Worm (Caenorhabditis elegans): Measurements from ENCODE around the gene mrps-12.
A peak's percentile ranks its signal among the peaks of the same experiment; 100 is the strongest.

The mrps-12 gene

DNA sequence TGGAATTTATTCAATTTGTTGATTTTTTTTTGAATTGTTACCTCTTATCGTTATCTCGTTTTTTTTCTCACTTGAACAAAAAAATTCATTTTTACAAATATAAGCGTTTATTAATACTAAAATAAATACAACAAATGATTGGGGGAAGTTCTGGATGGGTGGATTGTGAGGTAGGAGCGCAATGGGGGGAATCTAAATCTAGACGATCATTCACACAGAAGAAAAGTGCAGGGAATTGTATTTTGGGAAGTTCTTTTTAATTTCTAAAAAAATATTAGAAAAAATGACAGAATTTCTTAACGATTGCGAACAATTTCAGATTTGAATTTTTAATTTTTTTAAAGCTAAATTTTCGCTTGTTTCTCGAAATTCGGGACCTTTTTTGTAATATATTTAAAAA, 3.6 kb downstream of the mrps-12 start:
- TF ChIP-seq ttx-3 (tag; optimal IDR thresholded peaks at IDR 0.05) (no peak), nfya-1 (tag; optimal IDR thresholded peaks at IDR 0.05) (no peak), rnt-1 (tag; optimal IDR thresholded peaks at IDR 0.05) (no peak), lin-11 (tag; optimal IDR thresholded peaks at IDR 0.05) (no peak), sox-2 (GFP tag; IDR thresholded peaks at IDR 0.05) (no peak), ceh-9 (tag; optimal IDR thresholded peaks at IDR 0.05) (no peak), pat-9 (tag; optimal IDR thresholded peaks at IDR 0.05) (no peak), pqm-1 (tag; optimal IDR thresholded peaks at IDR 0.05) (no peak), hlh-13 (GFP tag; optimal IDR thresholded peaks at IDR 0.05) (no peak), ets-4 (tag; optimal IDR thresholded peaks at IDR 0.05) (no peak), eyg-1 (tag; optimal IDR thresholded peaks at IDR 0.05) (no peak), unc-86 (tag; optimal IDR thresholded peaks at IDR 0.05) (no peak), madf-2 (tag; optimal IDR thresholded peaks at IDR 0.05) (no peak), sdc-2 (tag; optimal IDR thresholded peaks at IDR 0.05) (no peak), ahr-1 (tag; optimal IDR thresholded peaks at IDR 0.05) (no peak), pax-1 (tag; optimal IDR thresholded peaks at IDR 0.05) (no peak), ceh-48 (tag; optimal IDR thresholded peaks at IDR 0.05) (no peak), dve-1 (tag; optimal IDR thresholded peaks at IDR 0.05) (no peak)

ce11 chrV:20845524-20846208, 7.8 kb downstream of the mrps-12 start, which contains the start of the genes F31D4.2 and fkb-6:
TSS of gene F31D4.2 (minus strand) at chrV:20845546.
TSS of gene fkb-6 (plus strand) at chrV:20846158.
- TF ChIP-seq unc-55 (GFP tag; optimal IDR thresholded peaks at IDR 0.05) (peak; percentile 63), hlh-30 (tag; optimal IDR thresholded peaks at IDR 0.05; ENCODE audit: insufficient read depth) (peak; percentile 22), ceh-34 (tag; optimal IDR thresholded peaks at IDR 0.05) (peak; percentile 27), dmd-4 (tag; optimal IDR thresholded peaks at IDR 0.05; ENCODE audit: borderline replicate concordance) (no peak), sox-4 (tag; optimal IDR thresholded peaks at IDR 0.05) (no peak), unc-42 (tag; optimal IDR thresholded peaks at IDR 0.05) (peak; percentile 37), ceh-48 (tag; optimal IDR thresholded peaks at IDR 0.05) (peak; percentile 89), dve-1 (tag; optimal IDR thresholded peaks at IDR 0.05) (peak; percentile 42), ceh-31 (tag; optimal IDR thresholded peaks at IDR 0.05) (peak; percentile 9), hlh-8 (tag; optimal IDR thresholded peaks at IDR 0.05) (no peak), unc-86 (tag; optimal IDR thresholded peaks at IDR 0.05) (peak; percentile 3), pag-3 (tag; optimal IDR thresholded peaks at IDR 0.05; ENCODE audit: borderline replicate concordance) (no peak), nhr-232 (tag; optimal IDR thresholded peaks at IDR 0.05) (no peak), sox-2 (GFP tag; IDR thresholded peaks at IDR 0.05) (peak; percentile 1; the same call in 1 of the 2 replicates), lin-11 (tag; optimal IDR thresholded peaks at IDR 0.05) (no peak), gmeb-2 (tag; optimal IDR thresholded peaks at IDR 0.05) (no peak), tbx-2 (tag; optimal IDR thresholded peaks at IDR 0.05) (peak; percentile 53), ets-4 (tag; optimal IDR thresholded peaks at IDR 0.05) (no peak), nfya-1 (tag; optimal IDR thresholded peaks at IDR 0.05) (peak; percentile 81), pha-2 (tag; optimal IDR thresholded peaks at IDR 0.05) (peak; percentile 4), ama-1 (optimal IDR thresholded peaks at IDR 0.05) (no peak), pax-1 (tag; optimal IDR thresholded peaks at IDR 0.05) (peak; percentile 8)

- TF ChIP-seq ama-1 (optimal IDR thresholded peaks at IDR 0.05) (peak; percentile 27), ceh-48 (tag; optimal IDR thresholded peaks at IDR 0.05) (no peak)
Observed at ce11 chrV:20847743-20848229, 9.9 kb downstream of the mrps-12 start.

ce11 chrV:20850580-20850979, 12.7 kb downstream of the mrps-12 start, which contains the start of gene clec-264:
TSS of gene clec-264 (minus strand) at chrV:20850701.
- TF ChIP-seq npax-4 (tag; optimal IDR thresholded peaks at IDR 0.05) (no peak), unc-55 (GFP tag; optimal IDR thresholded peaks at IDR 0.05) (peak; percentile 77)

All from whole organism, late embryonic.